Worm (Caenorhabditis elegans) whole organism, young adult: ENCODE results near the gene F54D5.5.

Experiments
- F39B2.1 ChIP-seq: fragments of 200-800 bp; sonication (Bioruptor generic); IDR thresholded peaks from 2 replicates; pipeline ENCODE4 v1.3.6; 2022; ENCODE audit warnings: missing genetic modification reagents, missing genetic modification characterization, missing compliant biosample characterization
- F57C9.4 ChIP-seq: sonication (generic microtip); optimal IDR thresholded peaks from 2 replicates; lab custom pipeline; 2017; ENCODE audit warnings: mild to moderate bottlenecking, missing genetic modification characterization, missing compliant biosample characterization
- ama-1 ChIP-seq, 3 experiments: fragments of 150-350 bp in 1 of 3; sonication (generic microtip) in 2 of 3; optimal IDR thresholded peaks; 2 replicates each; lab custom pipeline; 2014 to 2018; ENCODE audit warnings: missing biosample characterization in 2 of 3, missing genetic modification characterization in 2 of 3, missing genetic modification reagents in 2 of 3
- athp-1 ChIP-seq: sonication (generic microtip); optimal IDR thresholded peaks from 2 replicates; lab custom pipeline; 2017; ENCODE audit warnings: mild to moderate bottlenecking, missing genetic modification characterization, missing compliant biosample characterization
- ceh-91 ChIP-seq: fragments of 200-800 bp; sonication (Bioruptor generic); IDR thresholded peaks from 2 replicates; pipeline ENCODE4 v1.3.6; 2022; ENCODE audit warnings: missing genetic modification reagents, missing genetic modification characterization, missing compliant biosample characterization
- dox-1 ChIP-seq: fragments of 200-800 bp; sonication (Bioruptor generic); IDR thresholded peaks from 2 replicates; pipeline ENCODE4 v1.3.6; 2022; ENCODE audit warnings: missing genetic modification reagents, missing genetic modification characterization, missing compliant biosample characterization
- dpl-1 ChIP-seq: fragments of 150-350 bp; optimal IDR thresholded peaks from 2 replicates; lab custom pipeline; 2014; ENCODE audit warnings: missing biosample characterization, missing genetic modification reagents, missing genetic modification characterization
- hmg-20 ChIP-seq: fragments of 200-800 bp; sonication (Bioruptor generic); IDR thresholded peaks from 2 replicates; pipeline ENCODE4 v1.3.6; 2022; ENCODE audit warnings: missing genetic modification reagents, missing genetic modification characterization, missing compliant biosample characterization
- hrde-1 ChIP-seq: sonication (generic microtip); optimal IDR thresholded peaks from 2 replicates; lab custom pipeline; 2016; ENCODE audit warnings: missing genetic modification characterization, mild to moderate bottlenecking, missing compliant biosample characterization, moderate library complexity, missing genotype, missing genetic modification reagents, borderline replicate concordance
- mcd-1 ChIP-seq: fragments of 200-800 bp; sonication (Bioruptor generic); IDR thresholded peaks from 2 replicates; pipeline ENCODE4 v1.3.6; 2022; ENCODE audit warnings: missing genetic modification reagents, missing genetic modification characterization, missing compliant biosample characterization
- nfya-2 ChIP-seq: fragments of 200-800 bp; sonication (Bioruptor generic); IDR thresholded peaks from 2 replicates; pipeline ENCODE4 v1.3.6; 2022; ENCODE audit warnings: missing genetic modification reagents, missing genetic modification characterization, missing compliant biosample characterization
- snpc-4 ChIP-seq, 5 experiments: fragments of 150-350 bp in 1 of 5; sonication (generic microtip) in 4 of 5; optimal IDR thresholded peaks; 2 replicates each; lab custom pipeline; 2014 to 2018; ENCODE audit warnings: missing genetic modification characterization in 5 of 5, missing biosample characterization in 3 of 5, antibody characterized with exemption in 2 of 5, mild to moderate bottlenecking in 2 of 5, missing compliant biosample characterization in 2 of 5, missing genotype in 2 of 5, moderate library complexity in 2 of 5, missing genetic modification reagents in 1 of 5
- tlf-1 ChIP-seq: fragments of 200-800 bp; sonication (Bioruptor generic); optimal IDR thresholded peaks from 2 replicates; lab custom pipeline; 2018; ENCODE audit warnings: mild to moderate bottlenecking, missing genetic modification characterization, missing compliant biosample characterization
- unc-62 ChIP-seq: fragments of 150-350 bp; optimal IDR thresholded peaks from 2 replicates; lab custom pipeline; 2014; ENCODE audit warnings: missing biosample characterization, missing genetic modification reagents, missing genetic modification characterization

DNA sequence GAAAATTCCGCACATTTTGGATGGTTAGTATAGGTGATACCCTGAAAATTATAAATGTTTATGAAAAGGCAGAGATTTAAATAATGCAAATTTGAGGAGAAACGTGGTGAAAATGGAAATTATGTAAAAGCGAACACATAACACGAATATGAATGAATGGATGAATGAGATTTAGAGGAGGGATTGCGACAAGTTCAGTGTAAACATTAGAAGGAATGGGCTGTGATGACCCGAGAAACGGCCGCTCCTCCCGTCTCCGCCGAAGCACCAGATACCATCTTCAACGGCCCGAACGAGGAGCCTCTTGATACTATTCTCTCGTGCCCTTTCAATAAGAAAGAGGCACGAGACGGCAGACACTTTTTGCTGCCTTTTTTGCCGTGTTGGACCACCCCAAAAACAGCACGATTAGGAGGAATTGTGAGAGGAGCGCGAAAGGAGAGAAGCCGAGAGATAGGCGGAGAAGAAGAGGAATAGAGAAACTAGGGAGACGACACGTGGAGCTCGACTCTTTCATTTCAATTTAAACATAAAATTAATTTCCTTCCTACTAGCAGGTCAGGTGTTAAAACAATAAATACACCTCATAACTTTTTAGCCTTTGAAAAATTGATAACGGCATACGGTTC is 28.7 kb upstream of the F54D5.5 start, which contains the start of gene gfat-1:
- TF ChIP-seq hmg-20 (GFP tag; lab: Robert Waterston, UW), result no peak
- TF ChIP-seq F39B2.1 (GFP tag; lab: Robert Waterston, UW), result no peak
- TF ChIP-seq F57C9.4, result no peak
- no peak for TF ChIP-seq dpl-1 (GFP tag; lab: Kevin White, UChicago)
- no peak for TF ChIP-seq hrde-1 (tag; lab: Kevin White, UChicago)
- TF ChIP-seq tlf-1 (GFP tag; lab: Kevin White, UChicago), result no peak
- TF ChIP-seq mcd-1 (GFP tag; lab: Robert Waterston, UW), result peak; percentile 39
- no peak for TF ChIP-seq ama-1 (optimal IDR thresholded peaks at IDR 0.05; lab: Kevin White, UChicago)
- TF ChIP-seq ama-1 (GFP tag; optimal IDR thresholded peaks at IDR 0.05; lab: Kevin White, UChicago), result no peak
- no peak for TF ChIP-seq dox-1 (GFP tag; lab: Robert Waterston, UW)
- no peak for TF ChIP-seq athp-1
- TF ChIP-seq snpc-4 (GFP tag; optimal IDR thresholded peaks at IDR 0.05; lab: Kevin White, UChicago), result no peak
- no peak for TF ChIP-seq snpc-4 (tag; optimal IDR thresholded peaks at IDR 0.05; lab: Kevin White, UChicago)
- TF ChIP-seq nfya-2, result no peak
- TF ChIP-seq unc-62 (GFP tag; lab: Kevin White, UChicago), result no peak
- TF ChIP-seq ceh-91 (GFP tag; lab: Robert Waterston, UW), result no peak
